Fruit fly (Drosophila melanogaster): ENCODE results near the gene Ndc1.

Gene Ndc1

DNA sequence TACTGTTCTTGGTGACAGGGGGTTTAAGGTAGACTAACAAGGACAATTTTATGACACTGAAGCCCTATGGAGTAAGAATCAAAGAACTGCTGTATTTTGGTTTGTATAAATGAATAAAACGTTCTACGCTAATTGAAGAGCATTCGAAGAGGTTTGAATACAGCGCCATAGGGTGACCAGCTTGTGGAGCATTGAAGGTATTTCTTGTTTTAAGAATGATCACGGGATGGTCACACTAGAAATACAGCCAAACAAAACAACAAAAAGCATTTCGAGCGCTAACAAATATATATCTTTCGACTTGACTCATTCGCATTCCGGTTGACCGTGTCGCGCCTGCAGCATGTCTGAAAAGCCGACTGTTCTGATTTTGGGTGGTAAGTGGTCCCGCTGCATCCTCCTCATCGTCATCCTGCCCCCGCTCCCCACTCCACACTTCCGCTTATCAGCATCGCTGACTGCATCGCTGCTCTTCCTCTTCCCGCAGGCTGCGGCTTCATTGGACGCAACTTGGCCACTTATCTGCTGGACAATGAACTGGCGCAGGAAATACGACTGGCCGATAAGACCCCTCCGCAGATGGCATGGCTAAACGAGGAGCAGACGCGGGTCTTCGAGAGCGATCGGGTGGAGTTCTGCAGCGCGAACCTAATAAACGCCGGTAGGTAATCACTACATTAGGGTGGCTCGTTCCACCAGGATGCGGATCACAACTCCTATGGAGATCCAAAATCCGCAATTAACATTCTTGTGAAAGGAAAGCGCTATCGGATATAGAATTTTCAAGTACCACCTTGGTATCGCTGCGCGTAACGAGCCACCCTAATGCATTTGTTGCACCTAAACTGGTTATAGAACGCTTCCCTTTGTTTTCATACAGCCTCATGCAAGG, 9.7 kb downstream of the Ndc1 start, which contains the start of gene CG5854 (continued):
- TF ChIP-seq Side (GFP tag; optimal IDR thresholded peaks at IDR 0.05) (peak; percentile 73), jigr1 (GFP tag; IDR thresholded peaks at IDR 0.05) (no peak), CG31388 (GFP tag; optimal IDR thresholded peaks at IDR 0.05) (no peak), CG12071 (GFP tag; optimal IDR thresholded peaks at IDR 0.05) (peak; percentile 75), CG30431 (GFP tag; optimal IDR thresholded peaks at IDR 0.05) (peak; percentile 76), zfh2 (GFP tag; optimal IDR thresholded peaks at IDR 0.05) (peak; percentile 17), rib (GFP tag; IDR thresholded peaks at IDR 0.05) (no peak), kni (GFP tag; optimal IDR thresholded peaks at IDR 0.05) (no peak), her (GFP tag; optimal IDR thresholded peaks at IDR 0.05) (peak; percentile 65), CG6854 (GFP tag; optimal IDR thresholded peaks at IDR 0.05) (peak; percentile 53), chn (GFP tag; optimal IDR thresholded peaks at IDR 0.05) (peak; percentile 82), CG17829 (tag; optimal IDR thresholded peaks at IDR 0.05) (peak; percentile 59), CG7271 (tag; optimal IDR thresholded peaks at IDR 0.05) (no peak), ac (GFP tag; optimal IDR thresholded peaks at IDR 0.05) (no peak), stwl (tag; optimal IDR thresholded peaks at IDR 0.05) (peak; percentile 36), CG17359 (tag; optimal IDR thresholded peaks at IDR 0.05) (peak; percentile 74), fru (optimal IDR thresholded peaks at IDR 0.05) (no peak), CG10565 (GFP tag; optimal IDR thresholded peaks at IDR 0.05) (no peak), stc (GFP tag; IDR thresholded peaks at IDR 0.05) (peak; percentile 82), p53 (GFP tag; optimal IDR thresholded peaks at IDR 0.05) (peak; percentile 6), nom (GFP tag; optimal IDR thresholded peaks at IDR 0.05) (peak; percentile 95), mam (GFP tag; optimal IDR thresholded peaks at IDR 0.05) (peak; percentile 59), MESR4 (GFP tag; optimal IDR thresholded peaks at IDR 0.05) (peak; percentile 86), CG18599 (GFP tag; optimal IDR thresholded peaks at IDR 0.05) (peak; percentile 86), hb (GFP tag; IDR thresholded peaks at IDR 0.05; ENCODE audit: partially characterized antibody) (no peak), CG8089 (GFP tag; optimal IDR thresholded peaks at IDR 0.05) (peak; percentile 77), vfl (GFP tag; optimal IDR thresholded peaks at IDR 0.05) (peak; percentile 1), Hand (GFP tag; optimal IDR thresholded peaks at IDR 0.05) (peak; percentile 49), Lpt (GFP tag; optimal IDR thresholded peaks at IDR 0.05) (no peak), Oli (tag; optimal IDR thresholded peaks at IDR 0.05) (peak; percentile 83), Oaz (GFP tag; IDR thresholded peaks at IDR 0.05) (no peak), CG15479 (GFP tag; optimal IDR thresholded peaks at IDR 0.05) (peak; percentile 24), CG2202 (tag; optimal IDR thresholded peaks at IDR 0.05) (peak; percentile 56), B-H2 (GFP tag; optimal IDR thresholded peaks at IDR 0.05) (no peak), CG13775 (GFP tag; optimal IDR thresholded peaks at IDR 0.05) (peak; percentile 64), fd3F (GFP tag; optimal IDR thresholded peaks at IDR 0.05) (peak; percentile 21), Taf1 (GFP tag; IDR thresholded peaks at IDR 0.05) (0 out of 2 replicates have a peak, but pooled peaks have one; percentile 16), fd64A (GFP tag; optimal IDR thresholded peaks at IDR 0.05) (peak; percentile 53), klu (GFP tag; IDR thresholded peaks at IDR 0.05) (no peak), Trl (optimal IDR thresholded peaks at IDR 0.05) (no peak), Trl (GFP tag; optimal IDR thresholded peaks at IDR 0.05) (peak; percentile 76), ssp (GFP tag; IDR thresholded peaks at IDR 0.05) (peak; percentile 49; the same call in 1 of the 2 replicates), Sry-δ (GFP tag; optimal IDR thresholded peaks at IDR 0.05) (peak; percentile 48), CG15011 (GFP tag; optimal IDR thresholded peaks at IDR 0.05) (peak; percentile 50), CG10321 (GFP tag; IDR thresholded peaks at IDR 0.05) (peak; percentile 59), CG15269 (tag; optimal IDR thresholded peaks at IDR 0.05) (peak; percentile 77), CG7357 (GFP tag; IDR thresholded peaks at IDR 0.05) (0 out of 3 replicates have a peak, but pooled peaks have one; percentile 34), kah (GFP tag; optimal IDR thresholded peaks at IDR 0.05) (no peak), BtbVII (GFP tag; optimal IDR thresholded peaks at IDR 0.05) (peak; percentile 76)
